Worm (Caenorhabditis elegans): ENCODE results near the gene slc-17.5.

slc-17.5 gene

DNA sequence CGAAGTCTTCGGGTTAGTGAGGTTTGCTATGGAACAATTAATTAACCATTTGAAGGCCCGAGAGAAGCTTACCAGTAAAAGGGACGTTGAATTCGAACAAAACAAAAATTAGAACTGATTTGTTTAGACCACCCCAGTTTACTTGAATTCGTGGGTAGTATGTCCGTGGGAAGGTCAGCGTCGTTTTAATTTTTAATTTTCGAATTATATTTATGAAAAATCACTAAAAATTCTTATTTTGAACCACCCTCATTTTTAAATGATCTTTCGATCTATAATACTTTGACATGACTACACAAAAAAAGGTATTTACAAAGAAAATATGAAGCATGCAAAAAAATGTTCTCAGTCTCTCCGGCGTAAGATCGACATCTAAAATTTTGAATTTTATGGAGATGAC lies 39.2 kb downstream of the slc-17.5 start, which contains the start of gene C16D9.5:
Gene C16D9.5 (minus strand): TSS at position 101 of the 400 bp plus-strand sequence.
- no peak for TF ChIP-seq ceh-18 (tag; optimal IDR thresholded peaks at IDR 0.05)
- no peak for TF ChIP-seq hlh-8 (tag; optimal IDR thresholded peaks at IDR 0.05)
- no peak for TF ChIP-seq ceh-6 (GFP tag; optimal IDR thresholded peaks at IDR 0.05)
- TF ChIP-seq elt-4 (tag; optimal IDR thresholded peaks at IDR 0.05) = no peak
- no peak for TF ChIP-seq C08G9.2 (tag; optimal IDR thresholded peaks at IDR 0.05)
- TF ChIP-seq che-1 (tag; optimal IDR thresholded peaks at IDR 0.05) = no peak

DNA sequence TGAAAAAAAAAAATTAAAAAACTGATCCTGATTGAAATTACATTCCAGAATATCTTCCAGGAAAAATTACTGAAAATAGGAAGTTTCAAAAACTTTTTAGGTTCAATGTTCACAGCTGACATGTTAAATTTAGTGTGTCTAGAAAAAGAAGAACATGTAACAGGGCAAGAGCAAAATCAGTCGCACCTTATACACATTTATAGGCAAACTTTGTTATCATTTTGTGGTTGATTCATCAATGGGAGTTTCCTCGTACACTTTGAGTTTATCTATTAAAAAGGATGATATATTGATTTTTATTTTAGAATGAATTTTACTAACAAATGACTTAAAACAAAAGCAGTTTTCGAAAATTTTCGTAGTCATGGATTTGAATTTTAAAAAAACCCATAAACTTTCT lies 41.5 kb downstream of the slc-17.5 start:
- TF ChIP-seq fkh-6 (tag; optimal IDR thresholded peaks at IDR 0.05) = no peak
- no peak for TF ChIP-seq unc-3 (GFP tag; conservative IDR thresholded peaks at IDR 0.05)
- no peak for TF ChIP-seq unc-3 (tag; optimal IDR thresholded peaks at IDR 0.05)
- no peak for TF ChIP-seq unc-55 (GFP tag; optimal IDR thresholded peaks at IDR 0.05)
- no peak for TF ChIP-seq sdc-2 (tag; optimal IDR thresholded peaks at IDR 0.05)
- no peak for TF ChIP-seq ceh-19 (GFP tag; optimal IDR thresholded peaks at IDR 0.05)
- no peak for TF ChIP-seq zip-5 (tag; optimal IDR thresholded peaks at IDR 0.05)
- TF ChIP-seq npax-4 (tag; optimal IDR thresholded peaks at IDR 0.05) = no peak
- TF ChIP-seq ets-4 (tag; optimal IDR thresholded peaks at IDR 0.05) = no peak
- TF ChIP-seq nhr-11 (tag; optimal IDR thresholded peaks at IDR 0.05) = no peak
- no peak for TF ChIP-seq pqm-1 (tag; optimal IDR thresholded peaks at IDR 0.05)
- TF ChIP-seq pag-3 (tag; optimal IDR thresholded peaks at IDR 0.05; ENCODE audit: borderline replicate concordance) = no peak
- no peak for TF ChIP-seq mec-3 (tag; optimal IDR thresholded peaks at IDR 0.05; ENCODE audit: borderline replicate concordance)

DNA sequence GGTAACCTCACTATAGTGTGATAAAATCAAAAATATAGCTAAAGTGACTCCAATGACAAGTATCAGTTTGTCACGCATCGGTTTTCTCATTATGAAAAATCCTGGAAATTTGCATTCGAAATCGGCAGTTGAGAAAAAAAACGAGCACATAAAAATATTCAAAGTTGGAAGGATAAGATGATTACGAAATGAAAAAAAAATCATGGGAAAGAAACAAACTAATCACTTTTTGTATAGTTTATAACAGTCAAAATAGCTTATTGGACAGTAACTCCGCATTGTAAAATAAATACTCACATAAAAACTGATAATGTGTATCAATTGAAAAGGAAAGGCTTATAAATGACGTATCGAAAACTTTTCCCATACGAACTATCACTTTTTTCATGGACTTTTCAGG lies 41.9 kb downstream of the slc-17.5 start, which contains the start of gene C16D9.4:
Gene C16D9.4 (minus strand): TSS at position 101 of the 400 bp plus-strand sequence.
- TF ChIP-seq sox-2 (GFP tag; IDR thresholded peaks at IDR 0.05) (no peak), ceh-6 (GFP tag; optimal IDR thresholded peaks at IDR 0.05) (no peak), ceh-45 (GFP tag; IDR thresholded peaks at IDR 0.05) (no peak), ceh-48 (tag; optimal IDR thresholded peaks at IDR 0.05) (no peak), ets-4 (tag; optimal IDR thresholded peaks at IDR 0.05) (no peak), pqm-1 (tag; optimal IDR thresholded peaks at IDR 0.05) (no peak), K02D7.2 (tag; optimal IDR thresholded peaks at IDR 0.05) (no peak), ceh-24 (tag; optimal IDR thresholded peaks at IDR 0.05) (no peak), pros-1 (tag; optimal IDR thresholded peaks at IDR 0.05) (no peak), T23F11.4 (GFP tag; optimal IDR thresholded peaks at IDR 0.05) (no peak), hlh-15 (tag; optimal IDR thresholded peaks at IDR 0.05) (no peak), Y22D7AL.16 (tag; optimal IDR thresholded peaks at IDR 0.05) (no peak), K09A11.1 (tag; optimal IDR thresholded peaks at IDR 0.05; ENCODE audit: insufficient read depth) (no peak)

ce11 chrV:8239928-8240327 lies 44.8 kb downstream of the slc-17.5 start, which contains the start of gene C16D9.3:
TSS of gene C16D9.3 (minus strand) at chrV:8240028.
- TF ChIP-seq lin-11 (tag; optimal IDR thresholded peaks at IDR 0.05) = no peak
- TF ChIP-seq hlh-13 (GFP tag; optimal IDR thresholded peaks at IDR 0.05) = no peak
- TF ChIP-seq odd-2 (tag; optimal IDR thresholded peaks at IDR 0.05) = no peak
- TF ChIP-seq nhr-232 (tag; optimal IDR thresholded peaks at IDR 0.05) = no peak
- TF ChIP-seq elt-4 (tag; optimal IDR thresholded peaks at IDR 0.05) = no peak

DNA sequence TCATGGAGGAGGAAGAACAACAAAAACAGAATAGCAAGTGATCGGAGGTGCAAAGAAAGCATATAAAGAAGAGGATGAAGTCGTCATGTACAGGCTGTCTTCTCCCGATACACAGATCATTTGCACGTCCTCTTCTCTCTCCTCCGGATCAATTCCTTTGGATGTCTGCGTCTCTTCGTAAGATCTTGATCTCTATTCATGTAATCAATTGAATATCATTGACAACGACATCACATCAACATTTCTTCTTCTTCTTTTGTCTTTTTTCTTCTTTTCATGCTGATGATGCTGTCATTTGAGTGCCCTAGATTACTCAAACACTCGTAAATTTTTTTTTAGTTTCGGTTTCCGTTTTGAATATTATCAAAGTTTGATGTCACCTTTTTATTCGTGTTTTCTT lies 46.4 kb downstream of the slc-17.5 start, which contains the start of gene rol-3:
Gene rol-3 (minus strand): TSS at position 120 of the 400 bp plus-strand sequence.
- TF ChIP-seq hlh-13 (GFP tag; optimal IDR thresholded peaks at IDR 0.05) (no peak), sox-2 (GFP tag; IDR thresholded peaks at IDR 0.05) (no peak), elt-4 (tag; optimal IDR thresholded peaks at IDR 0.05) (no peak), mec-3 (tag; optimal IDR thresholded peaks at IDR 0.05; ENCODE audit: borderline replicate concordance) (no peak)

DNA sequence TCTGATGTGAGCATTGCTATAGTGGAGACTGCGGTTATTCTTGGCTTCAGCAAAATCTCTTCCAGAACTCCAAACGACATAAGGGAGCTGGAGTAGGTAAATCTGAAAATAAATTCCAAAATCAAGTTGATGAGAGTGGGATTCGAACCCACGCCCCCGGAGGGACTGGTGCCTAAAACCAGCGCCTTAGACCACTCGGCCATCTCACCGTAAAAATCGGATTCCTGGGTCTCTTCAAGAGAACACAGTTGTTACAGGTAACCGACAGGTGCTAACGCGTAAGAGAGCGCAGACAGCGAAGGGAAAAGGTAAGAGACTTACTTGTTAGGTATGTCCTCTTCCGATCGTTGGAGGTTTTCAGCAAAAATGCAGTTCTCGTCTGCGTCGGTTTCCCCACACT lies 49.4 kb downstream of the slc-17.5 start:
- TF ChIP-seq pros-1 (tag; optimal IDR thresholded peaks at IDR 0.05) = no peak
- TF ChIP-seq ceh-24 (tag; optimal IDR thresholded peaks at IDR 0.05) = no peak
- TF ChIP-seq pat-9 (tag; optimal IDR thresholded peaks at IDR 0.05) = no peak
- no peak for TF ChIP-seq ceh-14 (tag; optimal IDR thresholded peaks at IDR 0.05)
- no peak for TF ChIP-seq lin-11 (tag; optimal IDR thresholded peaks at IDR 0.05)
- TF ChIP-seq nhr-232 (tag; optimal IDR thresholded peaks at IDR 0.05) = peak; percentile 46
- TF ChIP-seq ets-4 (tag; optimal IDR thresholded peaks at IDR 0.05) = no peak
- no peak for TF ChIP-seq F13H6.1 (tag; optimal IDR thresholded peaks at IDR 0.05)
- peak; percentile 52 for TF ChIP-seq ref-2 (tag; optimal IDR thresholded peaks at IDR 0.05)
- peak; percentile 1 for TF ChIP-seq hlh-30 (tag; optimal IDR thresholded peaks at IDR 0.05; ENCODE audit: insufficient read depth)
- no peak for TF ChIP-seq madf-2 (tag; optimal IDR thresholded peaks at IDR 0.05)
- TF ChIP-seq elt-4 (tag; optimal IDR thresholded peaks at IDR 0.05) = no peak
- no peak for TF ChIP-seq ceh-22 (tag; optimal IDR thresholded peaks at IDR 0.05)
- no peak for TF ChIP-seq tbx-7 (tag; optimal IDR thresholded peaks at IDR 0.05)
- TF ChIP-seq ceh-30 (tag; optimal IDR thresholded peaks at IDR 0.05) = no peak
- no peak for TF ChIP-seq K09A11.1 (tag; optimal IDR thresholded peaks at IDR 0.05; ENCODE audit: insufficient read depth)
- no peak for TF ChIP-seq lim-6 (tag; optimal IDR thresholded peaks at IDR 0.05)
